Fruit fly (Drosophila melanogaster): Measurements from ENCODE around the gene CG17906.

CG17906 gene

DNA sequence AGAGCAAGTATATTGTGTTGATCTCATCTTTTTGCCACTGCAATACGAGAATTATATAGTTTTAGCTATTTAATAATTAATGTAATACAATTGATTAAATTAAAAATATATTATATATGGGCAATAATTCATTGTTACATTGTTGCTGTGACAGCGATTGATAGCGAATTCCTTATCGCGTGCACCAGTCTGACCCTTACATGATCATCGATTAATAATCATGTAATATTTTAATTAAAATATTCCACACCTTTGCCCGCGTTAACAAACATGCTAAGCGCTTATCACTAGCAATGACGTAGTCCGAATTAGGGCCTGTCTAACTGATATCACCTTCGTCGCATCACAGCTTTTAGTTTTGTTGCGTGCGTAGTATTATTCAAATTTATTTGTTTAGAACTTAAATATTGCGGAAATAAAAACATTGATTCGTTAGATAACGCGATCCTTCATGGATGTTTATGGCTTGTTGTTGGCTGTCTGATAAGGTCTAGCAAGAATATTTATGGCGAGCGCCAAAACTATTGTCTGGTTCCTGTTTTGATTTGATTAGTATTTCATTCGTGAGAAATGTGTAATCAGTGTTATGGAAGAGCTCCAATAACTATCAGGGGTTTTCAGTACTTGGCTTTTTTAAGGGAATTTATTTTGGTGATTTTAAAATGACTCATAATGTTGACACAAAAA lies 6.8 kb upstream of the CG17906 start:
- no peak for TF ChIP-seq D1 (tag; optimal IDR thresholded peaks at IDR 0.05)
- TF ChIP-seq EcR (GFP tag; optimal IDR thresholded peaks at IDR 0.05): no peak
- TF ChIP-seq rn (GFP tag; IDR thresholded peaks at IDR 0.05): no peak
- no peak for TF ChIP-seq fd96Ca (GFP tag; IDR thresholded peaks at IDR 0.05)
- TF ChIP-seq Ets98B (GFP tag; IDR thresholded peaks at IDR 0.05): no peak
- no peak for TF ChIP-seq CG17806 (tag; optimal IDR thresholded peaks at IDR 0.05)
- no peak for TF ChIP-seq CG32121 (GFP tag; IDR thresholded peaks at IDR 0.05)
- no peak for TF ChIP-seq CG10348 (GFP tag; IDR thresholded peaks at IDR 0.05)
- no peak for TF ChIP-seq Snoo (tag; optimal IDR thresholded peaks at IDR 0.05)
- TF ChIP-seq CG9948 (tag; optimal IDR thresholded peaks at IDR 0.05): no peak

- no peak for TF ChIP-seq rn (GFP tag; IDR thresholded peaks at IDR 0.05)
- no peak for TF ChIP-seq CG12605 (GFP tag; IDR thresholded peaks at IDR 0.05)
- TF ChIP-seq CG4496 (GFP tag; IDR thresholded peaks at IDR 0.05): peak; percentile 38; the same call in 1 of the 3 replicates
- TF ChIP-seq CG14655 (GFP tag; optimal IDR thresholded peaks at IDR 0.05): no peak
- peak; percentile 55 for TF ChIP-seq CG13204 (GFP tag; optimal IDR thresholded peaks at IDR 0.05)
- TF ChIP-seq fd96Ca (GFP tag; IDR thresholded peaks at IDR 0.05): no peak; the same call in 2 of the 3 replicates
- peak; percentile 7 for TF ChIP-seq Pif1A (GFP tag; optimal IDR thresholded peaks at IDR 0.05)
- no peak for TF ChIP-seq CG9948 (tag; optimal IDR thresholded peaks at IDR 0.05)
- TF ChIP-seq EcR (GFP tag; optimal IDR thresholded peaks at IDR 0.05): peak; percentile 72
- no peak for TF ChIP-seq Snoo (tag; optimal IDR thresholded peaks at IDR 0.05)
- TF ChIP-seq gl (tag; optimal IDR thresholded peaks at IDR 0.05): no peak
- peak; percentile 34 for TF ChIP-seq CG8159 (tag; optimal IDR thresholded peaks at IDR 0.05)
- no peak for TF ChIP-seq CG17806 (tag; optimal IDR thresholded peaks at IDR 0.05)
- TF ChIP-seq CG34367 (tag; optimal IDR thresholded peaks at IDR 0.05): peak; percentile 9
- no peak for TF ChIP-seq Ets98B (GFP tag; IDR thresholded peaks at IDR 0.05)
- TF ChIP-seq Pif1B (GFP tag; optimal IDR thresholded peaks at IDR 0.05): peak; percentile 65
- TF ChIP-seq CG8301 (tag; optimal IDR thresholded peaks at IDR 0.05): no peak
- TF ChIP-seq CG10348 (GFP tag; IDR thresholded peaks at IDR 0.05): no peak
- TF ChIP-seq D1 (tag; optimal IDR thresholded peaks at IDR 0.05): no peak
- no peak for TF ChIP-seq CG32121 (GFP tag; IDR thresholded peaks at IDR 0.05)
- TF ChIP-seq CG15710 (tag; optimal IDR thresholded peaks at IDR 0.05): peak; percentile 26
Measured at dm6 chr2L:8989037-8989591, 5.1 kb upstream of the CG17906 start, which contains the start of gene rost. Gene rost (minus strand): TSS chr2L:8989539.

DNA sequence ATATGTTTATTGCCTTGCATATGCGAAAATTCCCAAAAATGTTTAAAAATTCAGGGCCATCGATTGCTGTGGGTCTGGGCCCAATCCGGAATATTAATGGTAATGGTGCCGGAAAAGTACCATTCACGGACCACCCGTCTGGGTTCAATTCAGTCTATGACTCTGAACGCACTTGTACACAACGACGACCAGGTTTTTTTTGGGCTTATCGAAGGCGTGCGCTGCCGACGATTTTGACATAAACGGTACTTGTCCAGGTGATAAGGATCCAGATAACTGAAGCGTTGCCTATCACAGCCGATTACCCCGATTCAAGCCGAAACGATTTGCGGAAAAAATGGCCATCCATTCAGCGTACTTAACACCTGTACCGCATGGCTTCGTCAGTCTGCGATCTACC lies 2.6 kb upstream of the CG17906 start, which contains the start of gene CG9555:
TSS of gene CG9555 (plus strand) at position 153 of the 400 bp plus-strand sequence.
- TF ChIP-seq CG14655 (GFP tag; optimal IDR thresholded peaks at IDR 0.05) (no peak), CG10348 (GFP tag; IDR thresholded peaks at IDR 0.05) (no peak), fd96Ca (GFP tag; IDR thresholded peaks at IDR 0.05) (no peak), CG32121 (GFP tag; IDR thresholded peaks at IDR 0.05) (no peak)

DNA sequence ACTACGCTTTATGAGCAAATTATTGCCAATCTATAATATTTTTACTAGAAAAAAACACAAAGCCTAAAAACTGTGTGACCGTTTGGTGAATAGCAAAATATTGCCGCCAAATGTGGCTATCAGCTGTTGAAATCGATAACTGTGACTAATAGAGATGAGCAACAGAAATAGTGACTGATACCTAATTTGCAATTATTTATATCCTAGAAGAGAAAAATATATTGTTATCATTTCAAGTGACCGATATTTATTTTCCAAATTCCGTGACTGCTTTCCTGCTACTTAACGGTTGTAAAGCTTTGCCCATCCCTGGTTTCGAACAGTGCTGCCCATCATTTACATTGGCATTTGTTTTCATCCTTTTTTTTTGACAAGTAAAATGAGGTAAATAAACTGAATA lies 3.1 kb downstream of the CG17906 start, which contains the start of the genes alien and CG18661:
TSS of gene alien (minus strand) at position 95 of the 400 bp plus-strand sequence.
TSS of gene CG18661 (plus strand) at position 321 of the 400 bp plus-strand sequence.
- TF ChIP-seq CG14655 (GFP tag; optimal IDR thresholded peaks at IDR 0.05) (peak; percentile 77), CG32121 (GFP tag; IDR thresholded peaks at IDR 0.05) (peak; percentile 88), fd96Ca (GFP tag; IDR thresholded peaks at IDR 0.05) (peak; percentile 95), CG15710 (tag; optimal IDR thresholded peaks at IDR 0.05) (peak; percentile 71), CG12605 (GFP tag; IDR thresholded peaks at IDR 0.05) (peak; percentile 74), Pif1A (GFP tag; optimal IDR thresholded peaks at IDR 0.05) (peak; percentile 95), Snoo (tag; optimal IDR thresholded peaks at IDR 0.05) (peak; percentile 96), CG34367 (tag; optimal IDR thresholded peaks at IDR 0.05) (peak; percentile 50), CG8301 (tag; optimal IDR thresholded peaks at IDR 0.05) (peak; percentile 60), Pif1B (GFP tag; optimal IDR thresholded peaks at IDR 0.05) (no peak), EcR (GFP tag; optimal IDR thresholded peaks at IDR 0.05) (no peak), CG10348 (GFP tag; IDR thresholded peaks at IDR 0.05) (peak; percentile 92), rn (GFP tag; IDR thresholded peaks at IDR 0.05) (peak; percentile 92), CG13204 (GFP tag; optimal IDR thresholded peaks at IDR 0.05) (no peak), CG8159 (tag; optimal IDR thresholded peaks at IDR 0.05) (peak; percentile 73), D1 (tag; optimal IDR thresholded peaks at IDR 0.05) (no peak), CG9948 (tag; optimal IDR thresholded peaks at IDR 0.05) (peak; percentile 53), CG17806 (tag; optimal IDR thresholded peaks at IDR 0.05) (peak; percentile 50), Ets98B (GFP tag; IDR thresholded peaks at IDR 0.05) (peak; percentile 93), gl (tag; optimal IDR thresholded peaks at IDR 0.05) (peak; percentile 31), CG4496 (GFP tag; IDR thresholded peaks at IDR 0.05) (peak; percentile 94)

DNA sequence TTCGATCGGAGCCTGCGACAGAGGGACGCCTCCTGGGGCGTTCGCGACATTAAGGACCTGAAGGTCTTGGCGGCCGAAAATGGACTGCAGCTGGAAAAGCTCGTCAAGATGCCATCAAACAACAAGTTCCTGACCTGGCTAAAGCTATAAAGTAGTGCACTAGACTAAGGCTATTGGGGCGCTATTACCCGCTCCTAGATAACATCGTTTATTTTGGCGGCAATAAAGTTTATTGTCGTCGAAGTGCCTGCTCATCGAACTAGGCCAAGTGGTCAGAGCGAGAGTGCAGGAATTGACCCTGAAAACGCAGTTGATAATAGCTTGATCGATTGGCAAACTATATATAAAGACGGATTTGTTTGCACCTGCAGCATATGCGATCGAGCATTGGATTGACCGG lies 4.0 kb downstream of the CG17906 start, which contains the start of gene Try29F:
TSS of gene Try29F (plus strand) at position 301 of the 400 bp plus-strand sequence.
- TF ChIP-seq EcR (GFP tag; optimal IDR thresholded peaks at IDR 0.05): no peak
- no peak for TF ChIP-seq Ets98B (GFP tag; IDR thresholded peaks at IDR 0.05)
- TF ChIP-seq gl (tag; optimal IDR thresholded peaks at IDR 0.05): no peak
- no peak for TF ChIP-seq Snoo (tag; optimal IDR thresholded peaks at IDR 0.05)

DNA sequence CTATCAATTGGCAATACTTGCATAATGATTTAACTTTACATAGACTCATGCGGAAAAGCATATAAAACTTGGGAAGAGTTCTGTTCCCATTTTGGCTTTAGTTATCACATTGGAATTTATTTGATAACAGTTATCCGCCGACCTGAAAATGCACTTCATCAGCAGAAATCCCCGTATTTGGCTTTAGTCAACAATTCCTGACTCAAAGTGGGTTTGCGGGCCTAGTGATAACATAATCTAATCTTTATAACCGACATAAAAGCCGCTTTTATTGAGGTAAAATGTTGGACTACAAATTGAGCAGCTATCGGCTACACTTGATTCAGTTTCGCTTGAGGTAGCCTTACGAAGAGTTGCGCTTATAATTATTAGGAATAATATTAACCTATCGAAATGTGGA lies 16.1 kb downstream of the CG17906 start, which contains the start of gene CG9568:
TSS of gene CG9568 (plus strand) at position 317 of the 400 bp plus-strand sequence.
- TF ChIP-seq CG13204 (GFP tag; optimal IDR thresholded peaks at IDR 0.05) (no peak), CG15710 (tag; optimal IDR thresholded peaks at IDR 0.05) (no peak), CG8301 (tag; optimal IDR thresholded peaks at IDR 0.05) (no peak), fd96Ca (GFP tag; IDR thresholded peaks at IDR 0.05) (no peak), EcR (GFP tag; optimal IDR thresholded peaks at IDR 0.05) (no peak), CG12605 (GFP tag; IDR thresholded peaks at IDR 0.05) (no peak), CG17806 (tag; optimal IDR thresholded peaks at IDR 0.05) (no peak), D1 (tag; optimal IDR thresholded peaks at IDR 0.05) (no peak), CG32121 (GFP tag; IDR thresholded peaks at IDR 0.05) (no peak), CG4496 (GFP tag; IDR thresholded peaks at IDR 0.05) (no peak), rn (GFP tag; IDR thresholded peaks at IDR 0.05) (no peak), Snoo (tag; optimal IDR thresholded peaks at IDR 0.05) (no peak), CG8159 (tag; optimal IDR thresholded peaks at IDR 0.05) (no peak)
